Fruit fly (Drosophila melanogaster): ENCODE data around the gene CG42467.

CG42467 gene

DNA sequence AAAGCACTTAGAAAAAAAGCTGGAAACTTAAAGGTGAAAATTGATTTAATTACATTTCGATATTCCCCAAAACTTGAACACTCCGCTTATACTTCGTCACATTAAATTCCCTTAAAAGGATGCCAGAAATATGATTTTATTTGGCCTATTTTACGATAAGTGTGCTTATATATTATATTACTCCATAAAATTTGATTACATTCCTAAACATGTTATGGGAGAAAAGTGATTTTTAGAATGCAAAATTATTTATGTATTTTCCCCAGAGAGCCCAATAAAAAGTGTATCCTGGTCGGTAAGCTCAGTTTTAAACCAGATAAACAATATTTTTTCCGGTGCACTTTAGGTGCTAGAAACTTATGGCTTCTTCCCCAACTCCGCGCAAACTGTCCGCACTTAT lies 36.6 kb downstream of the CG42467 start (continued):
- peak; percentile 29 for TF ChIP-seq CG15269 (tag; optimal IDR thresholded peaks at IDR 0.05)
- no peak for TF ChIP-seq dan (GFP tag; IDR thresholded peaks at IDR 0.05)
- no peak for TF ChIP-seq CG32532 (GFP tag; IDR thresholded peaks at IDR 0.05)
- no peak for TF ChIP-seq CG3995 (GFP tag; optimal IDR thresholded peaks at IDR 0.05)
- no peak for TF ChIP-seq CG9817 (tag; optimal IDR thresholded peaks at IDR 0.05)
- TF ChIP-seq lab (GFP tag; optimal IDR thresholded peaks at IDR 0.05): peak; percentile 11
- no peak for TF ChIP-seq Gsc (GFP tag; IDR thresholded peaks at IDR 0.05)
- no peak for TF ChIP-seq CG10979 (tag; optimal IDR thresholded peaks at IDR 0.05)
- no peak for TF ChIP-seq ham (GFP tag; IDR thresholded peaks at IDR 0.05)
- no peak for TF ChIP-seq stc (GFP tag; IDR thresholded peaks at IDR 0.05)
- TF ChIP-seq az2 (GFP tag; optimal IDR thresholded peaks at IDR 0.05): no peak
- no peak for TF ChIP-seq CG18764 (GFP tag; optimal IDR thresholded peaks at IDR 0.05)
- no peak for TF ChIP-seq CG15479 (GFP tag; optimal IDR thresholded peaks at IDR 0.05)
- peak; percentile 17 for TF ChIP-seq tio (GFP tag; optimal IDR thresholded peaks at IDR 0.05)
- TF ChIP-seq CG4707 (GFP tag; optimal IDR thresholded peaks at IDR 0.05): no peak
- TF ChIP-seq so (GFP tag; IDR thresholded peaks at IDR 0.05): no peak
- TF ChIP-seq gsb-n (tag; optimal IDR thresholded peaks at IDR 0.05): no peak
- no peak for TF ChIP-seq CG10274 (GFP tag; optimal IDR thresholded peaks at IDR 0.05)
- no peak for TF ChIP-seq CG30020 (tag; optimal IDR thresholded peaks at IDR 0.05)
- TF ChIP-seq Ssrp (tag; optimal IDR thresholded peaks at IDR 0.05): no peak
- TF ChIP-seq CG4282 (GFP tag; optimal IDR thresholded peaks at IDR 0.05): no peak
- TF ChIP-seq BtbVII (GFP tag; optimal IDR thresholded peaks at IDR 0.05): no peak
- TF ChIP-seq Hmr (GFP tag; optimal IDR thresholded peaks at IDR 0.05): peak; percentile 27
- no peak for TF ChIP-seq Bgb (GFP tag; IDR thresholded peaks at IDR 0.05; ENCODE audit: partially characterized antibody)
- TF ChIP-seq mam (GFP tag; optimal IDR thresholded peaks at IDR 0.05): no peak
- no peak for TF ChIP-seq Antp (GFP tag; optimal IDR thresholded peaks at IDR 0.05)
- no peak for TF ChIP-seq CG4820 (GFP tag; optimal IDR thresholded peaks at IDR 0.05)
- no peak for TF ChIP-seq CG10321 (GFP tag; IDR thresholded peaks at IDR 0.05)
- no peak for TF ChIP-seq CG4328 (GFP tag; optimal IDR thresholded peaks at IDR 0.05)
- no peak for TF ChIP-seq her (GFP tag; optimal IDR thresholded peaks at IDR 0.05)
- TF ChIP-seq usp (GFP tag; optimal IDR thresholded peaks at IDR 0.05): no peak
- no peak for TF ChIP-seq sens-2 (GFP tag; IDR thresholded peaks at IDR 0.05)
- peak in 1 of 2 experiments; percentile 4 for TF ChIP-seq Hr51 (GFP tag; optimal IDR thresholded peaks at IDR 0.05)
- peak; percentile 15 for TF ChIP-seq Ets65A (GFP tag)
- no peak for TF ChIP-seq shn (GFP tag; optimal IDR thresholded peaks at IDR 0.05)
- no peak for TF ChIP-seq C15 (GFP tag; IDR thresholded peaks at IDR 0.05)
- no peak for TF ChIP-seq CG34422 (GFP tag; IDR thresholded peaks at IDR 0.05)
- no peak for TF ChIP-seq cas (GFP tag; IDR thresholded peaks at IDR 0.05)
- no peak for TF ChIP-seq CG18262 (tag; optimal IDR thresholded peaks at IDR 0.05)
- TF ChIP-seq CG32772 (GFP tag; IDR thresholded peaks at IDR 0.05): no peak
- no peak for TF ChIP-seq CG13894 (tag; optimal IDR thresholded peaks at IDR 0.05)
- no peak for TF ChIP-seq CG8281 (tag; optimal IDR thresholded peaks at IDR 0.05)
- peak; percentile 19 for TF ChIP-seq Sox102F (GFP tag; optimal IDR thresholded peaks at IDR 0.05)
- no peak for TF ChIP-seq CG11695 (GFP tag; IDR thresholded peaks at IDR 0.05)
- TF ChIP-seq CG4617 (GFP tag; optimal IDR thresholded peaks at IDR 0.05; ENCODE audit: borderline replicate concordance): no peak
- TF ChIP-seq CG1792 (GFP tag; optimal IDR thresholded peaks at IDR 0.05): no peak
- no peak for TF ChIP-seq CG7928 (GFP tag; optimal IDR thresholded peaks at IDR 0.05)
- TF ChIP-seq CG4730 (GFP tag; IDR thresholded peaks at IDR 0.05): no peak
- TF ChIP-seq Dp (GFP tag; optimal IDR thresholded peaks at IDR 0.05): no peak
- no peak for TF ChIP-seq Opbp (GFP tag; IDR thresholded peaks at IDR 0.05; ENCODE audit: partially characterized antibody)
- TF ChIP-seq CG14441 (GFP tag; IDR thresholded peaks at IDR 0.05): no peak
- no peak for TF ChIP-seq sens (GFP tag)
- TF ChIP-seq ERR (GFP tag; optimal IDR thresholded peaks at IDR 0.05): no peak

All from whole organism, embryonic.